Worm (Caenorhabditis elegans) whole organism, L3 larva: ENCODE data around the gene Y60A9.3.

Source experiments
- ZK546.5 ChIP-seq: sonication (generic microtip); optimal IDR thresholded peaks from 2 replicates; lab custom pipeline; 2017; ENCODE audit warnings: missing biosample characterization, missing genetic modification characterization
- aly-2 ChIP-seq: fragments of 150-350 bp; optimal IDR thresholded peaks from 2 replicates; lab custom pipeline; 2014; ENCODE audit warnings: missing biosample characterization, missing genetic modification characterization
- daf-12 ChIP-seq: fragments of 150-350 bp; optimal IDR thresholded peaks from 2 replicates; lab custom pipeline; 2014; ENCODE audit warnings: missing biosample characterization, missing genetic modification reagents, missing genetic modification characterization
- egl-27 ChIP-seq: sonication (generic microtip); optimal IDR thresholded peaks from 4 replicates; lab custom pipeline; 2017; ENCODE audit warnings: missing biosample characterization, missing genetic modification reagents, missing genetic modification characterization
- elt-3 ChIP-seq, 3 experiments: fragments of 150-350 bp in 1 of 3; sonication (generic microtip) in 2 of 3; optimal IDR thresholded peaks; 2 replicates in 2 of 3; 4 replicates in 1 of 3; lab custom pipeline; 2014 to 2017; ENCODE audit warnings: missing biosample characterization in 3 of 3, missing genetic modification characterization in 3 of 3
- fkh-10 ChIP-seq: sonication (generic microtip); optimal IDR thresholded peaks from 2 replicates; lab custom pipeline; 2017; ENCODE audit warnings: missing biosample characterization, missing genetic modification reagents, missing genetic modification characterization
- hmg-11 ChIP-seq: sonication (generic microtip); optimal IDR thresholded peaks from 2 replicates; lab custom pipeline; 2016; ENCODE audit warnings: missing genetic modification characterization, missing compliant biosample characterization
- lin-15B ChIP-seq: fragments of 150-350 bp; optimal IDR thresholded peaks from 2 replicates; lab custom pipeline; 2014; ENCODE audit warnings: missing biosample characterization, missing genetic modification characterization
- lin-39 ChIP-seq: fragments of 150-350 bp; optimal IDR thresholded peaks from 2 replicates; lab custom pipeline; 2018; ENCODE audit warnings: missing biosample characterization, missing genetic modification reagents, missing genetic modification characterization
- mml-1 ChIP-seq: fragments of 150-350 bp; sonication (generic microtip); optimal IDR thresholded peaks from 3 replicates; lab custom pipeline; 2014; ENCODE audit warnings: missing biosample characterization, missing genetic modification characterization
- nhr-237 ChIP-seq: fragments of 150-350 bp; optimal IDR thresholded peaks from 2 replicates; lab custom pipeline; 2014; ENCODE audit warnings: missing biosample characterization, missing genetic modification characterization
- nhr-76 ChIP-seq: fragments of 150-350 bp; sonication (generic microtip); optimal IDR thresholded peaks from 5 replicates; lab custom pipeline; 2014; ENCODE audit warnings: missing biosample characterization, missing genetic modification characterization
- nhr-77 ChIP-seq: fragments of 150-350 bp; optimal IDR thresholded peaks from 2 replicates; lab custom pipeline; 2014; ENCODE audit warnings: missing biosample characterization, missing genetic modification characterization
- sea-2 ChIP-seq: fragments of 150-350 bp; sonication (generic microtip); optimal IDR thresholded peaks from 4 replicates; lab custom pipeline; 2014; ENCODE audit warnings: missing biosample characterization, missing genetic modification reagents, missing genetic modification characterization

DNA sequence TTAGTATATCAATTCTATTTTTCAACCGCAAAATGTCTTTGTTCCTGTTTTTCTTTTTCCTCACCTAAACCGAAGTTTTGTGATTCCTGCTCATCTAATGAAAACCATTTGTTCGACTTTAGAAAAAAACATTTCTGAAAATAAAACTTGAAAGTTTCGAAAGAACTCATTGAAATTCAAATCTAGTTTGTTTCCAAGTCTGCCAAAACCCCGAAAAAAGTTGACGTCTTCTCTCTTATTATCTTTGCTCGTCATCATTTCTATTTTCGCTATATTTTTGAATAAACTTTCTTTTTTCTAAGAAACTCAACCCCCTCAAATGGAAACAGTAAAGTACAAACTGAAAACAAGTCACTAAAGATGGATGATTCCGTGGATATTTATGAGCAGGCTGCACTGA, 22.8 kb downstream of the Y60A9.3 start, which contains the start of gene frpr-17:
- TF ChIP-seq mml-1 (tag; lab: Kevin White, UChicago): no peak
- no peak for TF ChIP-seq nhr-237 (tag; lab: Kevin White, UChicago)
- no peak for TF ChIP-seq ZK546.5 (tag; lab: Kevin White, UChicago)
- TF ChIP-seq elt-3 (tag; optimal IDR thresholded peaks at IDR 0.05; lab: Kevin White, UChicago): no peak
- TF ChIP-seq lin-15B (tag; lab: Kevin White, UChicago): no peak
- TF ChIP-seq nhr-77 (tag; lab: Kevin White, UChicago): no peak
- TF ChIP-seq nhr-76: no peak
- TF ChIP-seq egl-27 (tag; lab: Kevin White, UChicago): no peak
- TF ChIP-seq lin-39: no peak
- no peak for TF ChIP-seq hmg-11 (tag; lab: Kevin White, UChicago)
- no peak for TF ChIP-seq sea-2 (GFP tag; lab: Kevin White, UChicago)
- TF ChIP-seq aly-2 (tag; lab: Kevin White, UChicago): no peak
- no peak for TF ChIP-seq fkh-10 (GFP tag; lab: Kevin White, UChicago)
- TF ChIP-seq daf-12: no peak
